Fruit fly (Drosophila melanogaster) Kc167 (cell line): ENCODE data around the gene alien.

Source experiments
- Myc ChIP-seq: fragments of >200 bp; optimal IDR thresholded peaks from 2 replicates; lab custom pipeline; 2017; ENCODE audit warnings: missing external identifiers
- Sin3A ChIP-seq: fragments of >200 bp; optimal IDR thresholded peaks from 2 replicates; lab custom pipeline; 2018; ENCODE audit warnings: missing external identifiers
- h ChIP-seq: fragments of >200 bp; optimal IDR thresholded peaks from 3 replicates; lab custom pipeline; 2018; ENCODE audit warnings: missing external identifiers
- insv ChIP-seq: fragments of >200 bp; optimal IDR thresholded peaks from 3 replicates; lab custom pipeline; 2018; ENCODE audit warnings: missing external identifiers
- psq ChIP-seq: fragments of >200 bp; optimal IDR thresholded peaks from 2 replicates; lab custom pipeline; 2017; ENCODE audit warnings: missing external identifiers
- ttk ChIP-seq: sonication (Bioruptor generic); optimal IDR thresholded peaks from 2 replicates; lab custom pipeline; 2017; ENCODE audit warnings: missing external identifiers

alien gene

DNA sequence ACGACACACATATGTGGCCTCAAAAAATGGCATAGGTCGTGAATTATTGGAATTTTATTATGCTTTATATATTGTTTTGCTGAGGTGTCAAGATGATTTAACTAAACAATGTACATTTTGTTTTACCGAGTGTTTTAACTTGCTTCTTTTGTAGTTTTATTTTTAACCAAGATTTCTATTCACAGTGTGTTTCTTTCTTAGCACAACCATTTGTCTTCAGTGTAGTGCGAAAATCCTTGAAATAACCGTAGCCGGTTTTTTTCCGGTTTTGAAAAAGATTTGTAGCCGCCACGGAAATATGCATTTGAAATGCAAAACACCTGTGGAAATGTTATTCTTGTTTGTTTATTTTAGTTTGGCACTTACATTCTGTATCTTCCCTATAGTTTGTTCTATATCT is 40.0 kb downstream of the alien start:
- no peak for TF ChIP-seq psq (lab: Kevin White, UChicago)
- no peak for TF ChIP-seq Myc (lab: Kevin White, UChicago)
- TF ChIP-seq insv (lab: Kevin White, UChicago): no peak
- no peak for TF ChIP-seq Sin3A (lab: Kevin White, UChicago)
- TF ChIP-seq h (lab: Kevin White, UChicago): no peak
- TF ChIP-seq ttk (lab: Kevin White, UChicago): no peak

DNA sequence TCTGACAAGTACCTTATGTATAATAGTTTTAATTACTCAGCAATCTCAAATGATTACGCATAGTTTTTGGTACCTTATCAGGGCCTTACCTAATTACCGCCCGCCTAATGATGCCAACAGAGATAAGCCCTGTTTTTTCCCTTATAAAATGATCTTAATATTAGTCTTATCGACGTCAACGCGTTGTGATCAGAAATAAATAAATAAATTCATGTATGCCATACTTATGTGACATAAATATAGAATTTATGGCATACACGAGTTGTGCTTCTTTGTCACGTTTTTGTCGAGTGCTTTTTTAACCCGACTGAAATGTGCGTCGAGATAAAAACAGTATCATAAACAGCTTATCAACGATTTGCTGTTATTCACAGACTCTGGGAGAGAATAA is 40.8 kb downstream of the alien start:
- TF ChIP-seq h (lab: Kevin White, UChicago) (no peak), psq (lab: Kevin White, UChicago) (no peak), Myc (lab: Kevin White, UChicago) (no peak), ttk (lab: Kevin White, UChicago) (no peak), Sin3A (lab: Kevin White, UChicago) (no peak), insv (lab: Kevin White, UChicago) (no peak)

DNA sequence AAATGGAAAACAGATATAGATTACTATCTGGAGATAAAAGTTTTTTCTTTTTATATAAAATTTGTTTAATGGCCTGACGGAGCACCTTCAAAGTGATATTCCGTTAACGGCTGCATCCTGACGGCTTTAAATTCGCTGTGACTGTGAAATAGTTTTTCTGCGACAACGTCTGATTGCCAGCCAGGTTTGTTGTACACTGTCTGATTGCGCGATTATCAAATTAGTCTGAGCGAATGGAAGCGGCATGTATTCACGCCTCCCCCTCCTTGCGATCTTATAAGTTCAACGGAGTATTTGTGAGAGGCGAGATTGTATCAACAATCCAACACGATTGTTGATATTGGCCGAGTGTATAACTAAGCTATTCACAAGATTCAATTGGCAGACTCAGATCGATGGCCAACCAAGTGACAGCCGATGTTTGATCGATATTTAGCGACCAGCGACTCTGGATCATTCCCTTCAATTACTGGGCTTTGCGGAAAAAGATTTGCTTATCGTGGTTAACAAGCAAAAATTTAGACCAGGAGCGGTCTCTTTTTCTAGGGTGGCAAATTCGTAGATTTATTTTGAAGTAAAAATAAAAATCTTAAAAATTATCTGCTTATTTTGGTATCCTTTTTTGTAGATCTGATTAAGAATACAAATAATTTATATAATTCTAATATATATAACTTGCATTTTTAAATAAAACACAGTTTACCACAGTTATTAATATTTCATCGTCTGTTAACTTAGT is 41.4 kb downstream of the alien start:
- TF ChIP-seq psq (lab: Kevin White, UChicago) (no peak), insv (lab: Kevin White, UChicago) (no peak), h (lab: Kevin White, UChicago) (no peak)

DNA sequence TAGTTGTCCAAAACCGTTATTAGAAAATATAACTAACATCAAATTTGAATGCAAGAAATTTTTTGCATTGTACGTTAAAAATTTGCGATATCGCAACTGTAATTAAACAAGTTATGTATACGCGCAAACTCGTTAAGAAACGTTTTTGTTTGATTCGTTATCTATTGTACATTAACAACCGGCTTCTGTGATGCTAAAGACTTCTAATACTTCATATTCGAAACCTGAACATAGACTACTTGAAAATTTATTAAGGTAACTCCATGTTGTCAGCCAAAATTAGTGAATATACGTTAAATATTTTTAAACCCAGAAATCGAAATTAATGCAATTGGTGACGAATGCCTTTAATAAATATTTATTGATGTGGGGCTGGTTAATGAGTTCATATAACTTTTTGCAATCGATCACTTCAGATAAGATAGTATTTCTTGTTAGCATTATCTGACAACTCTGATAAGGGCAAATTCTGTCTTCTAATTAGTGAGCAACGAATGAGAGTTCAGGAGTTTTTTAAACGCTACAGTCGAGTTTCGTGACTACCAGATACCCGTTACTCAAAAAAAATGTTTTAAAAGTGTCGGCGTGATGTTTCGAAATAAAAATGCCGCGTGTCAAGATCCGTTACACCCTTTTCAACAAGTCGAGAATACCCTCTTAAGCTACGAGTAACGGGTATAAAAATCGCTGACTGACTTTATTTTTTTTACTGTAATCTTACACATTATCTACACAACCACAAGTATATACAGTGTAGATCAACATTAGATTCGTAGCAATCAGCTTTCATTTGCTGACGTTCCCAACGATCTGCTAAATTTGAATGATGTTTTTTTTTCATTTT is 44.8 kb downstream of the alien start:
- no peak for TF ChIP-seq insv (lab: Kevin White, UChicago)
- TF ChIP-seq ttk (lab: Kevin White, UChicago): no peak
- no peak for TF ChIP-seq Sin3A (lab: Kevin White, UChicago)
- TF ChIP-seq h (lab: Kevin White, UChicago): no peak
- no peak for TF ChIP-seq psq (lab: Kevin White, UChicago)
- no peak for TF ChIP-seq Myc (lab: Kevin White, UChicago)

DNA sequence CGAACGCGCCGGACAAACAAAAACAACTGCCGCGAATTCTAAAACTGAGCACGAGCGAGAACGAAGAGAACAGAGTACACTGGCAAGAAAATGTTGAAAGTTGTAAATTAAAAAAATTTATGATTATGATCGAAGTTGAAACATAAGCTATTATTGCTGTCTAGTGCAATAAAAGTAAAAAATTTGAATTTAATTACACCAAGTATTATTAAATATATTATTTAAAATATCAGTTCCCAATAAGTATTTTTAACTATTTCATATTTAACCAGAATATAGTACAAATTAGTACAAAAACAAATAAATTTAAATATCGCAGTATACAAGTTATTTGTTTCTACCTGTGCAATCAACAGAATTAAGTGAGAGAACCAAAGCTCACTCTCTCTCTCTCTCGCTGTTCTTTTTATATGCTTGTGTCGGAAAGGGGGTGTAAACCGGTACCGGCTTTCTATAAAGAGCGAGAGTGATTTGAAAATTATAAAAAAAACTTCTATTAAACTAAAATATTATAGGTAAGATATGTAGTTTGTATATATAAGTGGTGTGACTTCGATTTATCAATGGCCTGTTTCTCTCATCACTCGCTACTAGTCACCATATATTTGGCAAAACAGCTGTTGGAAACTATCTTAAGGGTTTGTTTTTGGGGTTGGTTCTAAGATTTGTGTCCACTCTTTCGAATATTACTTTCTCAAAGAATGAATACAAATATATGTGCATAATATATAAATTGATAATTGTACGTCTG is 45.8 kb downstream of the alien start, which contains the start of gene C1GalTA:
Gene C1GalTA (minus strand): TSS at position 33 of the 751 bp plus-strand sequence.
- TF ChIP-seq h (lab: Kevin White, UChicago) (no peak), psq (lab: Kevin White, UChicago) (no peak), Myc (lab: Kevin White, UChicago) (no peak), insv (lab: Kevin White, UChicago) (no peak), Sin3A (lab: Kevin White, UChicago) (no peak), ttk (lab: Kevin White, UChicago) (no peak)

DNA sequence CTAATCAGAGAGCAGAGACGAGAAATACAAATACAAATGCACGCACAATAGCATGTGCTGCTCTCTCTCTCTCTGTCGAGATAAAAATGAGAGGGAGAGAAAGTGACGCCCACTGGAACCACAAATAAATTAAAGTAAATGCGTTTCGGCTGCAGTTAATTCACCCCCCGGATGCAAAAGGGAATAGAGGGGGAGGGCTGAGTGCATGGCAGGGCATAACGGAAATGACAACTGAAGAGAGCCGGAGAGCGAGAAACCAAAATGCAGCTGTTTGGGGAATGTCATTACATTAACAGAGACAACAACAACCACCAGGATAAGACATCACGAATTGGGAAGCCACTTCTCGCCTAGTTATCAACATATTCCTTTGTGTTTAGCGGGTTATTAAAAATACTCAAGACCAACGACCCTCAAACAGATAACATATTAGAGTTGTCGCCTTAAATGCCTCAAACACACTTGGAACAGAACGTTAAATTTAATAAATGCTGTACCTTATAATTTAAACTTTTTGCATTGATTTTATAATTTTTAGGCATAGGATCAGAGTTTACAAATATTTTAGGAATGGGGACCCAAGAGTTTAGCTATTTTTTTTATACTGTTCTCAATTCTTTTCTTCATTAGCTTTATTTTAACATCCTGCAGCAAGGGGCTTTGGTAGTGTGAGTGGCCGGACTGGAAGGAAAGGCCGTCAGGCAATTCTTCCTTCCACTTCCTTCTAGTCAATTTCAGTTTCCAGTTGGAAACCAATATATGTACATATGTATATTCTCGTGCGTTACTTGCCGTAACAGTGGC is 47.1 kb downstream of the alien start:
- TF ChIP-seq insv (lab: Kevin White, UChicago) (no peak), Sin3A (lab: Kevin White, UChicago) (no peak), Myc (lab: Kevin White, UChicago) (no peak), psq (lab: Kevin White, UChicago) (no peak), ttk (lab: Kevin White, UChicago) (no peak), h (lab: Kevin White, UChicago) (no peak)

DNA sequence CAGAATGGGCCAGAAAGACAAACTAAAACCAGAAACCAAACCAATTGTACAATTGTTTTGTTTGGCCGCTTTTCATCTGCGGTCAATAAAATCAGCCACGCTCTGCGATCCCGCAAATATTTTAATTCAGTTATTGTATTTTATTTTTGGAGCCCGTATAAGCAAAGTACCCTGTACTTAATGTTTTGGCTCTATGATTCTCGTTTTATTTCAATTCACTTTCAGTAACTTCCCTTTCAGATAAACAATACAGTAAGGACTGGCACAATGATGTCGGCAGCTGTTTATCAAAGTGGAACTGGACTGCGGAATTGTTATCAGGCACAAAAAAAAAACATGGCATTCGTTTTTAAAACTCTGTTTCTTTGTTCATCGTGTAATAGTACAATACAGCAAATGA is 48.5 kb downstream of the alien start:
- TF ChIP-seq Myc (lab: Kevin White, UChicago): no peak

DNA sequence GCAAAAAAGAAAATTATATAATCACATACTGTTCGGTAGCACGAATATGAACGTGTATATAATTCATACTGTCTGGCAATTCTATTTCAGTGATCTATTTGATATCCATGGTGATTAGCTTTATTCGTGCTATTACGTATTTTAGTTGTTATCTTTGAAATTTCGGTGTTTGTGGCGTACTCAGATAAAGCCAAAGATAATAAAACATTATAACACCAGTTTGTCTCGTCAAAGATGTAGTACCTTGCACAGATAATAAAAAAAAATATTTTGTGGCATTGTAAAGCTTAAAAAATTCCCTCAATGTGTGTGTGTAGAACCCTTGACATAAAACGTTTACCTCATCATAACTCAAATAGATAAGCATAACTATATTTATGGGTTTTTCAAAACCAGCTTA is 49.2 kb downstream of the alien start:
- TF ChIP-seq h (lab: Kevin White, UChicago): no peak
- TF ChIP-seq insv (lab: Kevin White, UChicago): no peak
- no peak for TF ChIP-seq psq (lab: Kevin White, UChicago)
- no peak for TF ChIP-seq Myc (lab: Kevin White, UChicago)
- TF ChIP-seq Sin3A (lab: Kevin White, UChicago): no peak
- TF ChIP-seq ttk (lab: Kevin White, UChicago): no peak

DNA sequence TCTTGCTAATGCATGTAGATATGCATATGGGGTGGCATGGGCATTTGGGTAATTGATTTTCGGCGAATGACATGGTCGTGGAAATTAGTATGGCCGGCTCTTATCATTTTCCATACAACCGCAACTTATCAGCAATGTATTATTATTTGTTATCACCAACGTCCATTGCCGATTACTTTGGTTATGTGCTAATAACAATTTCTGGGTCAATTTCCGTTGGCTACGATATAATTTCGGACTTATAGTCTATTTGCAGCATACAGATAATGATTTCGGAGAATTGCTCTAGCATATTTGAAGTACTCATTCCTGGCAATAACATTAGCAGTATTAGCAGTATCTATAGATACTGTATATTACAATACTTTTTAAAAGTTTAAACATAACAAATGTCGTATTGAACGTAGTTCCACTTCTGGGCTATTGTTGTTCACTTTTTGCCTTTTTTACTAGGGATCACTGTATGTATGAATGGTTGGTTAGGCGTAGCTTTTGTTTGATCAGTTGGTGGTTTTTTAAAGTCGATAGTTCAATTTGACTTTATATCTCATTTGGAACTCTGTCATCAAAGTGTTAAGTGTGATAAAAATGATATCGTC is 50.4 kb downstream of the alien start, which contains the start of gene CG46397:
Gene CG46397 (plus strand): TSS at position 549 of the 599 bp plus-strand sequence.
- no peak for TF ChIP-seq h (lab: Kevin White, UChicago)
- TF ChIP-seq ttk (lab: Kevin White, UChicago): no peak
- no peak for TF ChIP-seq Myc (lab: Kevin White, UChicago)
- no peak for TF ChIP-seq psq (lab: Kevin White, UChicago)
- TF ChIP-seq insv (lab: Kevin White, UChicago): no peak
- TF ChIP-seq Sin3A (lab: Kevin White, UChicago): no peak
